Fruit fly (Drosophila melanogaster): Measurements from ENCODE around the gene CG42337.

dm6 chr3L:21216697-21217291 is 23.6 kb upstream of the CG42337 start, which contains the start of the genes Trmt112 and Ilk:
- TF ChIP-seq psq (optimal IDR thresholded peaks at IDR 0.05) (no peak), ttk (optimal IDR thresholded peaks at IDR 0.05) (no peak), Myc (optimal IDR thresholded peaks at IDR 0.05) (no peak), insv (optimal IDR thresholded peaks at IDR 0.05) (no peak), h (optimal IDR thresholded peaks at IDR 0.05) (no peak), Sin3A (optimal IDR thresholded peaks at IDR 0.05) (no peak)

All from Kc167 (cell line).